Worm (Caenorhabditis elegans) whole organism, midembryonic: ENCODE results near the gene ztf-8.

Experiments
- T22C8.4 ChIP-seq: fragments of 200-800 bp; sonication (Bioruptor generic); IDR thresholded peaks from 2 replicates; pipeline ENCODE4 v1.3.6; 2022; ENCODE audit warnings: missing genetic modification characterization, missing compliant biosample characterization
- cog-1 ChIP-seq: sonication (generic microtip); optimal IDR thresholded peaks from 2 replicates; lab custom pipeline; 2016; ENCODE audit warnings: missing genetic modification characterization, missing compliant biosample characterization
- flt-1 ChIP-seq: fragments of 200-800 bp; sonication (Bioruptor generic); IDR thresholded peaks from 2 replicates; pipeline ENCODE4 v1.3.6; 2022; ENCODE audit warnings: missing genetic modification characterization, missing compliant biosample characterization
- klf-2 ChIP-seq: fragments of 200-800 bp; sonication (Bioruptor generic); conservative IDR thresholded peaks from 2 replicates; pipeline ENCODE4 v1.3.6; 2022; ENCODE audit warnings: missing genetic modification reagents, missing genetic modification characterization, missing compliant biosample characterization
- ref-1 ChIP-seq: fragments of 200-800 bp; sonication (Bioruptor generic); conservative IDR thresholded peaks from 2 replicates; pipeline ENCODE4 v1.3.6; 2022; ENCODE audit warnings: missing genetic modification reagents, missing genetic modification characterization, missing compliant biosample characterization
- tab-1 ChIP-seq: fragments of 200-800 bp; sonication (Bioruptor generic); IDR thresholded peaks from 2 replicates; pipeline ENCODE4 v1.3.6; 2022; ENCODE audit warnings: missing genetic modification characterization, missing compliant biosample characterization
- ztf-23 ChIP-seq: fragments of 200-800 bp; sonication (Bioruptor generic); IDR thresholded peaks from 2 replicates; pipeline ENCODE4 v1.3.6; 2022; ENCODE audit warnings: missing genetic modification reagents, missing genetic modification characterization, missing compliant biosample characterization
- ztf-29 ChIP-seq: fragments of 200-800 bp; sonication (Bioruptor generic); IDR thresholded peaks from 2 replicates; pipeline ENCODE4 v1.3.6; 2022; ENCODE audit warnings: missing genetic modification reagents, missing genetic modification characterization, missing compliant biosample characterization

- TF ChIP-seq ztf-29 (no peak), tab-1 (GFP tag; lab: Robert Waterston, UW) (no peak), flt-1 (GFP tag; lab: Robert Waterston, UW) (no peak), ref-1 (GFP tag; lab: Robert Waterston, UW) (no peak), cog-1 (tag; lab: Kevin White, UChicago) (no peak), ztf-23 (no peak), klf-2 (GFP tag; lab: Robert Waterston, UW) (no peak), T22C8.4 (no peak)
Measured at ce11 chrIII:5268486-5268885, 4.8 kb downstream of the ztf-8 start.
